Worm (Caenorhabditis elegans): ENCODE measurements around the gene srbc-50.

The srbc-50 gene

DNA sequence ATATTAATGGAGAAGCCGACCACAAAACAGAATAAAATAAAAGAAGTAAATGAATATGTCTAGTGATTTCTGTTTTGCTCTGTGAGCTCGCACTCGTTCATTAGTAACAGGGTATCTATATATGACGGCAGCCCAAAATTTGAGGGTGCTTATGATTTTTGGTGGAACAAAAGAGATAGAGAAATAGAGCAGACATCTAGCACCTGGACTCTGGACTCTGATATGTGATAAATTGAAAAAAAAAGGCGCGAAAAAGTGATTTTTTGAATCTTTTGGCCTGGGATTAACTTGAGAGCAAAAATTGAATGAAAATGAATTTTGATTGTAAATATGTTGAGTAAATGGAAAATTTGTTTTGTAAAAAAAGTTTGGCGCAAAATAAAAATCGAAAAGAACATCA, 48.1 kb downstream of the srbc-50 start, which contains the start of gene nhr-283:
nhr-283 (minus strand) TSS at position 101 of the 400 bp plus-strand sequence.
- TF ChIP-seq unc-62 (GFP tag; optimal IDR thresholded peaks at IDR 0.05) = no peak

- TF ChIP-seq unc-62 (GFP tag; optimal IDR thresholded peaks at IDR 0.05) = no peak
These were observed 50.8 kb downstream of the srbc-50 start for ce11 chrV:15773941-15774340.

Data from whole organism, dauer.